Worm (Caenorhabditis elegans): ENCODE data around the gene Y48A6B.9.

ce11 chrIII:11053603-11054002 is 20.6 kb downstream of the Y48A6B.9 start:
- TF ChIP-seq egl-5 (tag; optimal IDR thresholded peaks at IDR 0.05) (no peak), skn-1 (tag; optimal IDR thresholded peaks at IDR 0.05) (no peak), fos-1 (tag; optimal IDR thresholded peaks at IDR 0.05) (no peak), ztf-11 (tag; optimal IDR thresholded peaks at IDR 0.05) (no peak), ceh-82 (tag; optimal IDR thresholded peaks at IDR 0.05) (no peak), nhr-237 (tag; optimal IDR thresholded peaks at IDR 0.05) (no peak)
